Fruit fly (Drosophila melanogaster): ENCODE measurements around the gene CG5708.

Gene CG5708

dm6 chr2L:10200847-10201246, 25.8 kb downstream of the CG5708 start, which contains the start of the genes Ripalpha and RpL7 (continued):
- peak; percentile 99 for TF ChIP-seq mirr (GFP tag; optimal IDR thresholded peaks at IDR 0.05)
- TF ChIP-seq Dll (GFP tag; IDR thresholded peaks at IDR 0.05; ENCODE audit: partially characterized antibody) = peak; percentile 83
- TF ChIP-seq sug (tag; optimal IDR thresholded peaks at IDR 0.05) = peak; percentile 92
- peak; percentile 66 for TF ChIP-seq CG15073 (GFP tag; optimal IDR thresholded peaks at IDR 0.05)
- peak; percentile 98 for TF ChIP-seq MTF-1 (GFP tag; optimal IDR thresholded peaks at IDR 0.05; ENCODE audit: borderline replicate concordance)
- TF ChIP-seq Kr (GFP tag; optimal IDR thresholded peaks at IDR 0.05) = peak; percentile 95
- peak; percentile 88 for TF ChIP-seq peb (GFP tag; IDR thresholded peaks at IDR 0.05)
- peak; percentile 97 for TF ChIP-seq gce (GFP tag; IDR thresholded peaks at IDR 0.05)
- peak; percentile 99 for TF ChIP-seq CG18619 (GFP tag; optimal IDR thresholded peaks at IDR 0.05)
- TF ChIP-seq twi (tag; optimal IDR thresholded peaks at IDR 0.05) = peak; percentile 80
- TF ChIP-seq CG10267 (tag; optimal IDR thresholded peaks at IDR 0.05) = peak; percentile 99
- TF ChIP-seq ERR (GFP tag; optimal IDR thresholded peaks at IDR 0.05) = peak; percentile 97
- TF ChIP-seq dimm (GFP tag; IDR thresholded peaks at IDR 0.05) = peak; percentile 94
- peak; percentile 99 for TF ChIP-seq CG33213 (GFP tag; optimal IDR thresholded peaks at IDR 0.05)
- peak; percentile 98 for TF ChIP-seq CG7786 (GFP tag; optimal IDR thresholded peaks at IDR 0.05)
- peak; percentile 88 for TF ChIP-seq Sox100B (GFP tag; optimal IDR thresholded peaks at IDR 0.05)
- TF ChIP-seq Aef1 (GFP tag; IDR thresholded peaks at IDR 0.05) = peak; percentile 94

dm6 chr2L:10198911-10199310, 27.7 kb downstream of the CG5708 start, which contains the start of gene Sur:
Gene Sur, minus strand, starts transcription at chr2L:10199117.
- TF ChIP-seq MBD-R2 (GFP tag; IDR thresholded peaks at IDR 0.05) (peak; percentile 27; the same call in 1 of the 2 replicates), ci (GFP tag; IDR thresholded peaks at IDR 0.05) (peak; percentile 55; the same call in 1 of the 3 replicates), CG12104 (GFP tag; optimal IDR thresholded peaks at IDR 0.05) (no peak), vnd (GFP tag; IDR thresholded peaks at IDR 0.05; ENCODE audit: partially characterized antibody) (no peak), CG14710 (tag; optimal IDR thresholded peaks at IDR 0.05) (no peak), bcd (GFP tag; optimal IDR thresholded peaks at IDR 0.05) (no peak), Sry-β (GFP tag; optimal IDR thresholded peaks at IDR 0.05) (no peak), Doc2 (GFP tag; IDR thresholded peaks at IDR 0.05) (no peak), CG13775 (GFP tag; optimal IDR thresholded peaks at IDR 0.05) (no peak), Taf1 (GFP tag; IDR thresholded peaks at IDR 0.05) (no peak), Dll (GFP tag; IDR thresholded peaks at IDR 0.05; ENCODE audit: partially characterized antibody) (no peak), gcm2 (GFP tag; optimal IDR thresholded peaks at IDR 0.05) (no peak), vfl (GFP tag; optimal IDR thresholded peaks at IDR 0.05) (no peak), CG4360 (GFP tag; IDR thresholded peaks at IDR 0.05) (0 out of 2 replicates have a peak, but pooled peaks have one; percentile 17), vvl (GFP tag; IDR thresholded peaks at IDR 0.05) (no peak), CG11504 (tag; optimal IDR thresholded peaks at IDR 0.05) (no peak), CG9727 (GFP tag; optimal IDR thresholded peaks at IDR 0.05) (no peak), Asciz (GFP tag; optimal IDR thresholded peaks at IDR 0.05) (no peak), CG1647 (GFP tag; optimal IDR thresholded peaks at IDR 0.05) (no peak), Jarid2 (GFP tag; optimal IDR thresholded peaks at IDR 0.05) (peak; percentile 60), NFAT (GFP tag; IDR thresholded peaks at IDR 0.05) (no peak), Blimp-1 (GFP tag; optimal IDR thresholded peaks at IDR 0.05) (no peak), CG9609 (GFP tag; optimal IDR thresholded peaks at IDR 0.05) (no peak), gcm (GFP tag; optimal IDR thresholded peaks at IDR 0.05) (no peak), CG9817 (tag; optimal IDR thresholded peaks at IDR 0.05) (no peak), CG12219 (GFP tag; optimal IDR thresholded peaks at IDR 0.05) (no peak), dm (GFP tag; optimal IDR thresholded peaks at IDR 0.05) (no peak), jing (GFP tag; optimal IDR thresholded peaks at IDR 0.05) (no peak), B-H1 (GFP tag; IDR thresholded peaks at IDR 0.05) (no peak), Dref (GFP tag; IDR thresholded peaks at IDR 0.05) (no peak), Ada2b (GFP tag; IDR thresholded peaks at IDR 0.05) (no peak), grau (tag; optimal IDR thresholded peaks at IDR 0.05) (no peak), Dp (GFP tag; optimal IDR thresholded peaks at IDR 0.05) (no peak), fd96Cb (tag; optimal IDR thresholded peaks at IDR 0.05) (no peak), cato (GFP tag; optimal IDR thresholded peaks at IDR 0.05; ENCODE audit: borderline replicate concordance) (no peak)

Measured in whole organism, embryonic.